Fruit fly (Drosophila melanogaster): ENCODE results near the gene CG42266.
A peak's percentile ranks its signal among the peaks of the same experiment; 100 is the strongest.

The CG42266 gene

DNA sequence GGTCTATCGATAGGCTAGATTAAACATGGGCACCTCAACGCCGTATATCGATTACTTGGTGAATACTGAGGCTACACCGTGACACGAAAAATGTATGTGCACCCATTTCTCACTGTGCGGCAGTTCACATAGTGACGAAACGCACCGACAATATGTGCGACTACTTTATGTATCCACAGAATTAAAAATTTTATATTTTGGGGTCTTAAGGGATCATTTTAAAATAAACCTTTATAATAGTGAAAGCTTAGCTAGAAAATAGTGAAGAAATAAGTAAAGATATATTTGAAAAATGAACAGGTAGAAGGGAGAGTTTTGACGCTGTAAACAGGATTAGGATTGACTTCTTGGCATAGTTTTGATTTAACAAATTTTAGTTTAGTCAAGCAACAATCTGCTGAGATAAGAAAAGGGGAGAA, 11.1 kb downstream of the CG42266 start, which contains the start of gene mRpL4:
Gene mRpL4 (minus strand): TSS at position 31 of the 419 bp plus-strand sequence.
- TF ChIP-seq noc (tag; optimal IDR thresholded peaks at IDR 0.05), result no peak

dm6 chr2L:16326892-16327291, 13.3 kb downstream of the CG42266 start, which contains the start of gene CG4278:
Gene CG4278, plus strand, starts transcription at chr2L:16327069.
- TF ChIP-seq noc (tag; optimal IDR thresholded peaks at IDR 0.05), result no peak

DNA sequence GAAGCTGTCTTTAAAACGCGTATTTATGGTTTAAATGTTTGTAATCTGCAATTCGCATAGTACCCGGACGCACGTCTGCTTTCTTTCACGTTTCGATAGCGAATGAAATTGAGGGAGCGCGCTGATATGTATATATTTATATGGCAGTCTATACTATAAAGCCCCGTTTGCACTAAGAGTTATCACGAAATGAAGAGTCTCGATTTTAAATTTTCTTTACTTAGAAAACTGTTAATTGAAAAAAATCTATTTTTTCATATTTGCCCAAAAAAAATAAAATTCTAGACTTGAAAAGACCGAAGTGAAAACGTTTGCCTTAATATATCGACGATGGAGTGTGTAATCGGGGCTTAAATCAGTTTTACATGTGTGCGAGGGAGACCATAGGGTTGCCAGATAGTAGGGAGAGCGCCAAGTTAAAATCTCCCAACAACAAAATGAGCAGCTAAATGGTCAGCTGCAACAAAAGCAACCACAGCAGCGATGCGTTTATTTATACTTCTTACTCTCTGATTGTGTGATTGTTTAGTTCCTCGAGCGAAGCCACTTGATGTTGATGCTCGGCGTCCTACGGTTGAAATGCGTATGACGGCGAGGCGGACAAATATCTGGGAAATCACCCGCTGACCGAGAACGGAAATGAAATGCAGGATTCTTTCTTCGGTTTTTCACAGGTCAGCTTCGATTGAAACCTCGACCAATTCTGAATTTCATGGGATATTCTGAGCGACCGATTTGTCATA, 14.5 kb downstream of the CG42266 start, which contains the start of gene cact:
Gene cact (minus strand): TSS at position 693 of the 743 bp plus-strand sequence.
- peak; percentile 96 for TF ChIP-seq noc (tag; optimal IDR thresholded peaks at IDR 0.05)

- TF ChIP-seq noc (tag; optimal IDR thresholded peaks at IDR 0.05), result no peak
Measured at dm6 chr2L:16324833-16325232, 15.3 kb downstream of the CG42266 start.

dm6 chr2L:16323544-16323943, 16.6 kb downstream of the CG42266 start:
- no peak for TF ChIP-seq noc (tag; optimal IDR thresholded peaks at IDR 0.05)

DNA sequence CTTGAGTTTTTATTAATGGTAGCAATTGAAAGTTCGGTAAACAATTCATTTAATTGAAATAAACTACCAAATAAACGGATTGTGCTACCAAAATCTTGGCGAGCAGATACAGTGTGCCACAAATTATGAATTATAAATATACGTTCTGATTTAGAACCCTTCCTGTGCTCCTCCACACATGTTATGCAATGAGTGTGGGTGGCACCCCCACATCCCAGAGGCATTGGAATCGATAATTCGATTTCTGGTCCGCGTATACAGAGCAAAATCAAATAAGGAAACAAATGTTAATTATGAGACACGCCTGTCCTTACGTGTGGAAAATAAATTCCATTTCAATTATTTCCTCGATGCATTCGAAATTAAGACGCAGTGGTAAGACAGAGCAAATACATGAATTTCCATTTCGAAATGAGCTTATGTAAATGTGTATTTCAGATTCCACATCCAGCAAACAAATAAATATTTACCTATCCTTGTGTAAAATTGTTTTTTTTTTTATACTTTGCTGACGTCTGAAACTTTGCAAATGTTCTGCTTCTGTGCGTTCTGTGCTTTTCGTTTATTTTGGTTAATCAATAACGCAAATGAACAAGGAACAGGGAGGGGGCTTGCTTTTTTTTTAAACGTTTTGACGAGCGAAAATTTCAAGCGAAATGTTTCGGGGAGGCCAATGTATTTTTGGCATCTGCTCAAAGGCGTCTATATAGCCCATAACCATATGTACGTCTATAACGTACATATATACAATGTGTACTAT, 18.1 kb downstream of the CG42266 start:
- no peak for TF ChIP-seq noc (tag; optimal IDR thresholded peaks at IDR 0.05)

DNA sequence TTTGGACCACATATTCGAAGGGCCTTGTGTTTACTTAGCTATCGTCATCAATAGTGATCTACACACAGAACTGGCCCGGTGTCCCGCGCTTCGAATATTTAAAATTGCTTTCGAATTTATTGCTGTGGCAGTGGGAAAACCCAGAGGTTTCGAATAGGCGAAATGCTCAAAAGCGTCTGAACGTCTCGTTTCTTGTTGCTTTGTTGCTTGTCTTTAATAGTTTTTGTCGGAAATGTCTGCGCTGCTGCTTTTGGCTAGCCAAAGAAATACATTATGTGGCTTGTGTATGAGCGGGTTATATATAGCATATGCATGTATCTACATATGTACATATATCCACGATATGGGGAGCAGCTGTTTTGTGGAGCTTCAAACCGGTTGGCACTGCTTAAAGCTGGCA, 19.0 kb downstream of the CG42266 start:
- no peak for TF ChIP-seq noc (tag; optimal IDR thresholded peaks at IDR 0.05)

DNA sequence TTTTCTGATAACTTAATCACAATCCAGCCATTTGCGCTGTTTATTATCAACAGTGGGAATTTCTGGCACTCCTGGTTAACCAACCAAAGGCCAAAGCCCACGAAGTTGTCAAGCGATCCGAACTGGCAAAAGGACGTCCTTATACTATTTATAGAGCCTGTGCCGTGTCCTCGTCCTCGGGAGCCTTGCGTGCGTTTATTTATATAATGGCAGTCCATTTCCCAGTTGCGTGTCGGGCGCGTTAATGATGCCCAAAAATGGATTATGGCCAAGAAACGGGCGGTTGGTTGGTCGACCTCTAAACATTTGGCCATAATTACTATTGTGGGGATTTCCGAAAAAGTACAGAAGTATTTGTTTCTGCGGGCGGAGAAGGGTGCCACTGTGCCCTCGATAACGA, 19.7 kb downstream of the CG42266 start:
- no peak for TF ChIP-seq noc (tag; optimal IDR thresholded peaks at IDR 0.05)

DNA sequence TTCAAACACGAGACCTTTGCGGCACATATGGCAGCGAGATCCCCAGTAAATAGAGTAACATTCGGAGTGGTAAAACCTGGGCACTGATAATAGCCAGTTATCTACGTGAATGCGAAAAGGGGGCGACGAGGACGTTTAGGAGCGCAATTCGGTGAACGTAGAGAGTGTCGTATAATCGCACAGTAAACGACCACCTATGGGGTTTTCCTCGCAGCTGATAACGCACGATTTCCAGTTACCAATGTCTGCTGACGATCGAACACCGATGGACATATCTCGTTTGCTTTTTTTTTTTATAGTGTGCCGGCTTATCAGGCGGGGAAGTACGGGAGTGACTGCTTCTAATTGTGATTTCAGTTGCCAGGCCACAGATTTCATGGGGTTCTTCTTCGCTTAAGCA, 20.4 kb downstream of the CG42266 start:
- TF ChIP-seq noc (tag; optimal IDR thresholded peaks at IDR 0.05), result peak; percentile 21

dm6 chr2L:16317777-16318610, 22.2 kb downstream of the CG42266 start:
- peak; percentile 4 for TF ChIP-seq noc (tag; optimal IDR thresholded peaks at IDR 0.05)

DNA sequence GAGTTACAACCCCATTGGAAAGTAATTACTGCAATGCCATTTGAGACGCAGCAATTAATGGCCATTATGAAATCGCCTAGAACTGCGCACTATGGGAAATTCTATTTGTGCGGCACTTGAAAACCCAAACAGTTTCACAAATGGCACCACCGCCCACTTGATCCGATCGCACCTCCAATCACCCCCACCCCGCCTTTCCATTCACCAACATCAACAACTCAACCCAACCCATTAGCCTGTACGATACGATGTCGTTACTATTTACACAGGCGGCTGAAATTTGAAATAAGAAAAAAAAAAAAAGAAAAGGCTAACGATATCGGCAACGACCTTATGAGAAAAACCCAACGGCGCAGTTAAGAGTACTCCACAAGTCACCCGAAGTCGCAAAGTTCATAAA, 23.0 kb downstream of the CG42266 start:
- TF ChIP-seq noc (tag; optimal IDR thresholded peaks at IDR 0.05), result no peak

dm6 chr2L:16316410-16316809, 23.8 kb downstream of the CG42266 start:
- no peak for TF ChIP-seq noc (tag; optimal IDR thresholded peaks at IDR 0.05)

- TF ChIP-seq noc (tag; optimal IDR thresholded peaks at IDR 0.05), result no peak
Measured at dm6 chr2L:16315844-16316243, 24.3 kb downstream of the CG42266 start.

- TF ChIP-seq noc (tag; optimal IDR thresholded peaks at IDR 0.05), result peak; percentile 6
Measured at dm6 chr2L:16315027-16315426, 25.1 kb downstream of the CG42266 start.

DNA sequence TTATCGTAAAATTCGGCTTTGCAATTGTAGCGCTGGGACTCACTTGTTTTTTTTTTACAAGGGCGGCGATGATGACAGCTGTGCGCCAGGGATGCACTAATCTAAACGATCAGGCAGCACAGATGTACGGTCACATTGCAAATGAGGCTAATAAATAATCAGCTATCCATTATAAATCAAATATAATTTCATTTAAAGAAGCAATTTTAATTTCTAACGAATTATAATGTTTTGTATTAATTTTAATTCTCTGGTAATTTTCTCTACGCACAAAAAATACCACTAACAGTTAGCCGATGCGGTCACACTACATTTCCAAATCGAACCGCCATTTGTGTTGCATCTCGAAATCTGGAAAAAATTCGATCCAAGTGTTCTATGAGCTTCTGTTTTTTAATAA, 29.5 kb downstream of the CG42266 start, which contains the start of the genes cni and fzy:
Gene cni (minus strand): TSS at position 79 of the 400 bp plus-strand sequence.
Gene fzy (plus strand): TSS at position 309 of the 400 bp plus-strand sequence.
- TF ChIP-seq noc (tag; optimal IDR thresholded peaks at IDR 0.05), result no peak
